Worm (Caenorhabditis elegans) whole organism, L4 larva: ENCODE measurements around the gene T05A12.3.
A peak's percentile ranks its signal among the peaks of the same experiment; 100 is the strongest.

Experiments
- F26F4.8 ChIP-seq: fragments of 200-800 bp; sonication (Bioruptor generic); conservative IDR thresholded peaks from 2 replicates; pipeline ENCODE4 v1.3.6; 2022; ENCODE audit warnings: missing genetic modification characterization, missing compliant biosample characterization
- R02D3.7 ChIP-seq: fragments of 150-350 bp; sonication (generic microtip); optimal IDR thresholded peaks from 3 replicates; lab custom pipeline; 2014; ENCODE audit warnings: missing biosample characterization, missing genetic modification characterization
- T20F7.1 ChIP-seq: fragments of 200-800 bp; sonication (Bioruptor generic); optimal IDR thresholded peaks from 2 replicates; lab custom pipeline; 2018; ENCODE audit warnings: mild to moderate bottlenecking, missing genetic modification characterization, missing compliant biosample characterization
- Y48G9A.11 ChIP-seq: fragments of 200-800 bp; sonication (Bioruptor generic); IDR thresholded peaks from 2 replicates; pipeline ENCODE4 v1.3.6; 2022; ENCODE audit warnings: missing genetic modification reagents, missing genetic modification characterization, missing compliant biosample characterization
- Y5F2A.4 ChIP-seq: fragments of 200-800 bp; sonication (Bioruptor generic); optimal IDR thresholded peaks from 2 replicates; lab custom pipeline; 2018; ENCODE audit warnings: mild to moderate bottlenecking, missing genetic modification characterization, missing compliant biosample characterization
- ZK337.2 ChIP-seq: fragments of 200-800 bp; sonication (Bioruptor generic); IDR thresholded peaks from 2 replicates; pipeline ENCODE4 v1.3.6; 2022; ENCODE audit warnings: missing genetic modification reagents, missing genetic modification characterization, missing compliant biosample characterization
- ZK546.5 ChIP-seq, 2 experiments: sonication (generic microtip); optimal IDR thresholded peaks; 2 replicates each; lab custom pipeline; 2017; ENCODE audit warnings: missing biosample characterization in 2 of 2, missing genetic modification characterization in 2 of 2
- aha-1 ChIP-seq: fragments of 150-350 bp; peaks from one replicate; lab custom pipeline; 2014; ENCODE audit warnings: missing biosample characterization, missing genetic modification characterization
- ama-1 ChIP-seq: fragments of 150-350 bp; optimal IDR thresholded peaks from 2 replicates; lab custom pipeline; 2014; ENCODE audit warnings: inconsistent platforms, mixed read lengths
- arid-1 ChIP-seq: fragments of 200-800 bp; sonication (Bioruptor generic); conservative IDR thresholded peaks from 2 replicates; pipeline ENCODE4 v1.3.6; 2022; ENCODE audit warnings: missing genetic modification reagents, missing genetic modification characterization, missing compliant biosample characterization
- ceh-44 ChIP-seq: fragments of 200-800 bp; sonication (Bioruptor generic); IDR thresholded peaks from 2 replicates; pipeline ENCODE4 v1.3.6; 2022; ENCODE audit warnings: missing genetic modification reagents, missing genetic modification characterization, missing compliant biosample characterization
- cey-2 ChIP-seq: sonication (generic microtip); optimal IDR thresholded peaks from 3 replicates; lab custom pipeline; 2017; ENCODE audit warnings: missing genetic modification characterization, mild to moderate bottlenecking, missing compliant biosample characterization, antibody characterized with exemption, borderline replicate concordance; ENCODE audit not compliant: insufficient read depth
- ctbp-1 ChIP-seq: fragments of 200-800 bp; sonication (Bioruptor generic); IDR thresholded peaks from 2 replicates; pipeline ENCODE4 v1.3.6; 2022; ENCODE audit warnings: missing genetic modification reagents, missing genetic modification characterization, missing compliant biosample characterization
- daf-19 ChIP-seq: fragments of 200-800 bp; sonication (Bioruptor generic); conservative IDR thresholded peaks from 2 replicates; pipeline ENCODE4 v1.3.6; 2022; ENCODE audit warnings: missing genetic modification characterization, missing compliant biosample characterization
- daf-8 ChIP-seq: fragments of 200-800 bp; sonication (Bioruptor generic); IDR thresholded peaks from 2 replicates; pipeline ENCODE4 v1.3.6; 2022; ENCODE audit warnings: missing genetic modification characterization, missing compliant biosample characterization
- dmd-8 ChIP-seq: fragments of 200-800 bp; sonication (Bioruptor generic); IDR thresholded peaks from 2 replicates; pipeline ENCODE4 v1.3.6; 2022; ENCODE audit warnings: missing genetic modification characterization, missing compliant biosample characterization
- dpl-1 ChIP-seq: fragments of 150-350 bp; optimal IDR thresholded peaks from 2 replicates; lab custom pipeline; 2014; ENCODE audit warnings: missing biosample characterization, missing genetic modification reagents, missing genetic modification characterization
- duxl-1 ChIP-seq: sonication (generic microtip); optimal IDR thresholded peaks from 2 replicates; lab custom pipeline; 2016; ENCODE audit warnings: mild to moderate bottlenecking, missing genetic modification characterization, moderate library complexity, missing compliant biosample characterization; ENCODE audit not compliant: poor library complexity
- egl-27 ChIP-seq: sonication (generic microtip); optimal IDR thresholded peaks from 3 replicates; lab custom pipeline; 2017; ENCODE audit warnings: missing biosample characterization, missing genetic modification reagents, missing genetic modification characterization
- hif-1 ChIP-seq, 2 experiments: sonication (generic microtip); optimal IDR thresholded peaks; 2 replicates each; lab custom pipeline; 2016 to 2017; ENCODE audit warnings: missing compliant biosample characterization in 2 of 2, missing genetic modification characterization in 2 of 2, missing genetic modification reagents in 2 of 2, missing genotype in 2 of 2, mild to moderate bottlenecking in 1 of 2
- lsy-2 ChIP-seq, 2 experiments: fragments of 150-350 bp in 1 of 2; sonication (generic microtip) in 1 of 2; optimal IDR thresholded peaks; 2 replicates each; lab custom pipeline; 2014 to 2017; ENCODE audit warnings: missing biosample characterization in 2 of 2, missing genetic modification characterization in 2 of 2
- madf-9 ChIP-seq: fragments of 200-800 bp; sonication (Bioruptor generic); conservative IDR thresholded peaks from 2 replicates; pipeline ENCODE4 v1.3.6; 2022; ENCODE audit warnings: missing genetic modification reagents, missing genetic modification characterization, missing compliant biosample characterization
- mdt-29 ChIP-seq: fragments of 200-800 bp; sonication (Bioruptor generic); IDR thresholded peaks from 2 replicates; pipeline ENCODE4 v1.3.6; 2022; ENCODE audit warnings: missing genetic modification reagents, missing genetic modification characterization, missing compliant biosample characterization
- mxl-2 ChIP-seq: fragments of 200-800 bp; sonication (Bioruptor generic); conservative IDR thresholded peaks from 2 replicates; pipeline ENCODE4 v1.3.6; 2022; ENCODE audit warnings: missing genetic modification reagents, missing genetic modification characterization, missing compliant biosample characterization
- mxl-3 ChIP-seq: fragments of 200-800 bp; sonication (Bioruptor generic); optimal IDR thresholded peaks from 2 replicates; lab custom pipeline; 2018; ENCODE audit warnings: mild to moderate bottlenecking, missing genetic modification characterization, missing compliant biosample characterization
- nhr-10 ChIP-seq: fragments of 150-350 bp; optimal IDR thresholded peaks from 2 replicates; lab custom pipeline; 2014; ENCODE audit warnings: missing biosample characterization, missing genetic modification characterization
- nhr-111 ChIP-seq: fragments of 200-800 bp; sonication (Bioruptor generic); optimal IDR thresholded peaks from 2 replicates; lab custom pipeline; 2018; ENCODE audit warnings: mild to moderate bottlenecking, missing genetic modification characterization, missing compliant biosample characterization
- nhr-237 ChIP-seq: sonication (generic microtip); optimal IDR thresholded peaks from 2 replicates; lab custom pipeline; 2017; ENCODE audit warnings: missing biosample characterization, missing genetic modification characterization
- nhr-41 ChIP-seq: fragments of 200-800 bp; sonication (Bioruptor generic); IDR thresholded peaks from 2 replicates; pipeline ENCODE4 v1.3.6; 2022; ENCODE audit warnings: missing genetic modification reagents, missing genetic modification characterization, missing compliant biosample characterization
- nhr-42 ChIP-seq: fragments of 200-800 bp; sonication (Bioruptor generic); IDR thresholded peaks from 2 replicates; pipeline ENCODE4 v1.3.6; 2022; ENCODE audit warnings: missing genetic modification characterization, missing compliant biosample characterization
- nhr-6 ChIP-seq: fragments of 150-350 bp; optimal IDR thresholded peaks from 2 replicates; lab custom pipeline; 2014; ENCODE audit warnings: missing biosample characterization, missing genetic modification characterization
- nhr-76 ChIP-seq: fragments of 150-350 bp; optimal IDR thresholded peaks from 2 replicates; lab custom pipeline; 2014; ENCODE audit warnings: missing biosample characterization, missing genetic modification characterization
- nhr-77 ChIP-seq: fragments of 150-350 bp; optimal IDR thresholded peaks from 2 replicates; lab custom pipeline; 2014; ENCODE audit warnings: missing biosample characterization, missing genetic modification characterization
- pha-4 ChIP-seq, 2 experiments: fragments of 150-350 bp in 1 of 2; fragments of 200-800 bp in 1 of 2; sonication (Bioruptor generic) in 1 of 2; IDR thresholded peaks in 1 of 2; optimal IDR thresholded peaks in 1 of 2; 2 replicates each; pipeline versions ENCODE4 v1.3.6 to Lab custom; 2014 to 2022; ENCODE audit warnings: missing genetic modification characterization in 2 of 2, missing genetic modification reagents in 2 of 2, missing biosample characterization in 1 of 2, missing compliant biosample characterization in 1 of 2
- pqm-1 ChIP-seq: sonication (generic microtip); optimal IDR thresholded peaks from 2 replicates; lab custom pipeline; 2017; ENCODE audit warnings: missing biosample characterization, missing genetic modification characterization
- set-16 ChIP-seq: fragments of 200-800 bp; sonication (Bioruptor generic); IDR thresholded peaks from 2 replicates; pipeline ENCODE4 v1.3.6; 2022; ENCODE audit warnings: missing genetic modification reagents, missing genetic modification characterization, missing compliant biosample characterization
- skn-1 ChIP-seq: fragments of 150-350 bp; optimal IDR thresholded peaks from 2 replicates; lab custom pipeline; 2014; ENCODE audit warnings: missing biosample characterization, missing genetic modification characterization
- snpc-4 ChIP-seq: fragments of 150-350 bp; optimal IDR thresholded peaks from 2 replicates; lab custom pipeline; 2014; ENCODE audit warnings: missing biosample characterization, missing genetic modification characterization
- spr-1 ChIP-seq: sonication (generic microtip); optimal IDR thresholded peaks from 2 replicates; lab custom pipeline; 2016; ENCODE audit warnings: mild to moderate bottlenecking, missing genetic modification characterization, missing compliant biosample characterization
- spr-3 ChIP-seq: fragments of 200-800 bp; sonication (Bioruptor generic); optimal IDR thresholded peaks from 2 replicates; lab custom pipeline; 2018; ENCODE audit warnings: mild to moderate bottlenecking, missing genetic modification characterization, missing compliant biosample characterization
- unc-130 ChIP-seq: sonication (generic microtip); optimal IDR thresholded peaks from 2 replicates; lab custom pipeline; 2016; ENCODE audit warnings: missing genetic modification reagents, missing genetic modification characterization, missing compliant biosample characterization
- zag-1 ChIP-seq: fragments of 150-350 bp; optimal IDR thresholded peaks from 2 replicates; lab custom pipeline; 2014; ENCODE audit warnings: missing biosample characterization, missing genetic modification characterization
- zfp-3 ChIP-seq: fragments of 200-800 bp; sonication (Bioruptor generic); conservative IDR thresholded peaks from 2 replicates; pipeline ENCODE4 v1.3.6; 2022; ENCODE audit warnings: missing genetic modification reagents, missing genetic modification characterization, missing compliant biosample characterization
- zip-11 ChIP-seq: fragments of 200-800 bp; sonication (Bioruptor generic); IDR thresholded peaks from 2 replicates; pipeline ENCODE4 v1.3.6; 2022; ENCODE audit warnings: missing genetic modification characterization, missing compliant biosample characterization
- ztf-11 ChIP-seq: fragments of 150-350 bp; optimal IDR thresholded peaks from 2 replicates; lab custom pipeline; 2014; ENCODE audit warnings: missing biosample characterization, missing genetic modification characterization

The T05A12.3 gene

ce11 chrIV:6909863-6910733 lies 22.6 kb upstream of the T05A12.3 start, which contains the start of the genes rpn-1 and ribo-1 (continued):
- TF ChIP-seq skn-1 (tag; lab: Kevin White, UChicago) (no peak), nhr-111 (GFP tag; lab: Kevin White, UChicago) (no peak), ztf-11 (tag; lab: Kevin White, UChicago) (no peak), dmd-8 (GFP tag; lab: Robert Waterston, UW) (no peak), mxl-2 (GFP tag; lab: Robert Waterston, UW) (no peak), mxl-3 (GFP tag; lab: Kevin White, UChicago) (no peak), nhr-237 (no peak), lsy-2 (tag; optimal IDR thresholded peaks at IDR 0.05; lab: Kevin White, UChicago) (peak in 1 of 2 experiments; percentile 64), mdt-29 (no peak), ctbp-1 (GFP tag; lab: Robert Waterston, UW) (no peak), nhr-42 (GFP tag; lab: Robert Waterston, UW) (no peak), nhr-41 (GFP tag; lab: Robert Waterston, UW) (no peak), unc-130 (peak; percentile 53), spr-1 (tag; lab: Kevin White, UChicago) (no peak), dpl-1 (GFP tag; lab: Kevin White, UChicago) (peak; percentile 57), daf-8 (GFP tag; lab: Robert Waterston, UW) (no peak), duxl-1 (tag; lab: Kevin White, UChicago) (no peak), T20F7.1 (GFP tag; lab: Kevin White, UChicago) (no peak), pqm-1 (tag; lab: Kevin White, UChicago) (no peak), zag-1 (tag; lab: Kevin White, UChicago) (no peak), nhr-77 (tag; lab: Kevin White, UChicago) (no peak), nhr-6 (tag; lab: Kevin White, UChicago) (peak; percentile 15), aha-1 (peak; percentile 88), F26F4.8 (no peak)

ce11 chrIV:6907487-6907886 lies 20.0 kb upstream of the T05A12.3 start:
- TF ChIP-seq set-16 (GFP tag; lab: Robert Waterston, UW) (peak; percentile 97), ZK337.2 (GFP tag; lab: Robert Waterston, UW) (no peak), pha-4 (GFP tag; IDR thresholded peaks at IDR 0.05; lab: Robert Waterston, UW) (peak; percentile 17; the same call in 1 of the 2 replicates), pha-4 (tag; optimal IDR thresholded peaks at IDR 0.05; lab: Kevin White, UChicago) (no peak), ctbp-1 (GFP tag; lab: Robert Waterston, UW) (0 out of 2 replicates have a peak, but pooled peaks have one; percentile 11)

DNA sequence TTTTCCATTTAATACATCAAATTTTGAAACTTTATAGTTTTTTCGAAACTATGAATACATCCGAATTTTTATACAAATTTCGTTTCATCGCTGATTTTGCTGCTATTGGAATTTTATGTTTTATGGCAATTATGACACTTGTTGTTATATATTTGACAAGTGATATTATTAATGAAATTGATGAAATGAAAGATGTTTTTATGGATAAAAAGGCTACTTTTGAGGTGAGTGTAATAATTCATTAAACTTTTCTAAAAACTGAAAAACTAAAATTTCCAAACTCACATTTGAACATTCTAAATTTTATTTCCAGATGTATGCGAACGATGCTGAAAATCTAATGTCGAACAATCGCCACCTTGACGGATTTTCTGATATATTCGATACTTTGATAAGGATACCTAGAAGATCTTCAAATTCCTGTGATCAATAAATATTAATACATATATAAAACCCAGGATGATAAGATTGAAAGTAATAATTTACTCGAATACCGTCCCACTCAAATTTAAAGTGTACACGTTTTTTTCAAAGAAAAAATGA lies 18.6 kb upstream of the T05A12.3 start, which contains the start of the genes T22D1.17 and T22D1.8:
Gene T22D1.17, plus strand, starts transcription at position 51 of the 543 bp plus-strand sequence.
Gene T22D1.8, minus strand, starts transcription at position 402 of the 543 bp plus-strand sequence.
- TF ChIP-seq daf-19 (GFP tag; lab: Robert Waterston, UW) (no peak), arid-1 (GFP tag; lab: Robert Waterston, UW) (peak; percentile 47; the same call in 1 of the 2 replicates), nhr-76 (tag; lab: Kevin White, UChicago) (no peak), egl-27 (tag; lab: Kevin White, UChicago) (no peak), unc-130 (no peak), zip-11 (no peak), Y5F2A.4 (GFP tag; lab: Kevin White, UChicago) (no peak), ama-1 (lab: Kevin White, UChicago) (peak; percentile 10), pha-4 (GFP tag; IDR thresholded peaks at IDR 0.05; lab: Robert Waterston, UW) (no peak), pha-4 (tag; optimal IDR thresholded peaks at IDR 0.05; lab: Kevin White, UChicago) (no peak), snpc-4 (tag; lab: Kevin White, UChicago) (no peak), mxl-3 (GFP tag; lab: Kevin White, UChicago) (no peak), zfp-3 (GFP tag; lab: Robert Waterston, UW) (no peak), ceh-44 (GFP tag; lab: Robert Waterston, UW) (no peak), cey-2 (tag; lab: Kevin White, UChicago) (no peak), ZK546.5 (tag; optimal IDR thresholded peaks at IDR 0.05; lab: Kevin White, UChicago) (no peak), madf-9 (GFP tag; lab: Robert Waterston, UW) (no peak), daf-8 (GFP tag; lab: Robert Waterston, UW) (no peak), R02D3.7 (tag; lab: Kevin White, UChicago) (no peak), spr-3 (no peak), nhr-237 (no peak), hif-1 (tag; optimal IDR thresholded peaks at IDR 0.05; lab: Kevin White, UChicago) (no peak), nhr-10 (tag; lab: Kevin White, UChicago) (no peak), Y48G9A.11 (GFP tag; lab: Robert Waterston, UW) (no peak)
